Fruit fly (Drosophila melanogaster): ENCODE measurements around the gene dgt6.

DNA sequence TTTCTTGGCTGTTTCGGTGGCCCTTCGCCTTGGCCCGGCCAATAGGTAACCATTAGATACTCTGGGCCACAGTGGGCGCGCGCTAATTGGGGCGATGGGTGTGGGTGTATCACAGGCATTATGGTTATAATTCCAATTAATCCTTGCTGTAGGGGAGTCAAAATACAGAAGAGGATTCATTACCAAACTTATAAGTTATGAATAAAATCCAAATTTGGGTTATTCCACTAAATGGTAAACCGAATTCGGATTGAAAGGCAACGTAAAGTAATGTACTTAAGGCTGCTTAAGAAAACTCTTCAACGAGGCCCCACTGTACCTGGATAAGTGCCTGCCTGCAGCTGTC, 41.1 kb downstream of the dgt6 start:
- no peak for TF ChIP-seq usp (GFP tag; optimal IDR thresholded peaks at IDR 0.05)
- no peak for TF ChIP-seq CG8478 (optimal IDR thresholded peaks at IDR 0.05)
- TF ChIP-seq psq (optimal IDR thresholded peaks at IDR 0.05), result no peak

All from whole organism.